Worm (Caenorhabditis elegans) whole organism, L4/young adult: ENCODE measurements around the gene ztf-27.

Source experiments
- dao-5 ChIP-seq: sonication (generic microtip); optimal IDR thresholded peaks from 2 replicates; lab custom pipeline; 2016; ENCODE audit warnings: missing genotype, missing genetic modification characterization, moderate library complexity, missing compliant biosample characterization
- him-1 ChIP-seq: sonication (generic microtip); optimal IDR thresholded peaks from 2 replicates; lab custom pipeline; 2016; ENCODE audit warnings: missing genotype, missing genetic modification reagents, missing genetic modification characterization, missing compliant biosample characterization

ce11 chrII:10346075-10346474 lies 39.1 kb upstream of the ztf-27 start, which contains the start of gene C07E3.10:
- TF ChIP-seq him-1 = no peak
- no peak for TF ChIP-seq dao-5 (tag; lab: Kevin White, UChicago)
